Worm (Caenorhabditis elegans) whole organism, early embryonic: ENCODE data around the gene R08C7.11.
A peak's percentile ranks its signal among the peaks of the same experiment; 100 is the strongest.

Source experiments
- B0310.2 ChIP-seq: sonication (generic microtip); optimal IDR thresholded peaks from 2 replicates; lab custom pipeline; 2016; ENCODE audit warnings: mild to moderate bottlenecking, missing genetic modification characterization, missing compliant biosample characterization
- F13C5.2 ChIP-seq: sonication (generic microtip); optimal IDR thresholded peaks from 2 replicates; lab custom pipeline; 2017; ENCODE audit warnings: mild to moderate bottlenecking, missing genetic modification characterization, inconsistent platforms, missing compliant biosample characterization
- aly-1 ChIP-seq: sonication (generic microtip); optimal IDR thresholded peaks from 2 replicates; lab custom pipeline; 2016; ENCODE audit warnings: missing genetic modification characterization, missing compliant biosample characterization
- ama-1 ChIP-seq: fragments of 150-350 bp; optimal IDR thresholded peaks from 2 replicates; lab custom pipeline; 2014
- ceh-13 ChIP-seq: fragments of 200-800 bp; sonication (Bioruptor generic); optimal IDR thresholded peaks from 2 replicates; lab custom pipeline; 2018; ENCODE audit warnings: mild to moderate bottlenecking, missing genetic modification characterization, missing compliant biosample characterization
- ceh-36 ChIP-seq: sonication (generic microtip); optimal IDR thresholded peaks from 2 replicates; lab custom pipeline; 2016; ENCODE audit warnings: missing genetic modification characterization, inconsistent platforms, missing compliant biosample characterization
- ets-7 ChIP-seq: sonication (generic microtip); optimal IDR thresholded peaks from 2 replicates; lab custom pipeline; 2016; ENCODE audit warnings: missing genotype, missing genetic modification characterization, missing compliant biosample characterization
- flt-1 ChIP-seq: fragments of 200-800 bp; sonication (Bioruptor generic); IDR thresholded peaks from 2 replicates; pipeline ENCODE4 v1.3.6; 2022; ENCODE audit warnings: missing genetic modification characterization, missing compliant biosample characterization
- hmbx-1 ChIP-seq: sonication (generic microtip); optimal IDR thresholded peaks from 2 replicates; lab custom pipeline; 2016; ENCODE audit warnings: mild to moderate bottlenecking, missing genetic modification characterization, missing compliant biosample characterization
- hmg-4 ChIP-seq: fragments of 200-800 bp; sonication (Bioruptor generic); optimal IDR thresholded peaks from 2 replicates; lab custom pipeline; 2018; ENCODE audit warnings: mild to moderate bottlenecking, missing genetic modification characterization, missing compliant biosample characterization
- hnd-1 ChIP-seq: sonication (generic microtip); optimal IDR thresholded peaks from 2 replicates; lab custom pipeline; 2016; ENCODE audit warnings: missing genetic modification characterization, missing compliant biosample characterization
- pes-1 ChIP-seq: fragments of 200-800 bp; sonication (Bioruptor generic); IDR thresholded peaks from 2 replicates; pipeline ENCODE4 v1.3.6; 2022; ENCODE audit warnings: missing genetic modification reagents, missing genetic modification characterization, missing compliant biosample characterization
- scrt-1 ChIP-seq: fragments of 200-800 bp; sonication (Bioruptor generic); IDR thresholded peaks from 2 replicates; pipeline ENCODE4 v1.3.6; 2022; ENCODE audit warnings: missing genetic modification characterization, missing compliant biosample characterization
- sea-1 ChIP-seq: fragments of 200-800 bp; sonication (Bioruptor generic); conservative IDR thresholded peaks from 2 replicates; pipeline ENCODE4 v1.3.6; 2022; ENCODE audit warnings: missing genetic modification characterization, missing compliant biosample characterization
- tbx-11 ChIP-seq: fragments of 200-800 bp; sonication (Bioruptor generic); IDR thresholded peaks from 2 replicates; pipeline ENCODE4 v1.3.6; 2022; ENCODE audit warnings: missing genetic modification characterization, missing compliant biosample characterization
- tbx-37 ChIP-seq: fragments of 200-800 bp; sonication (Bioruptor generic); conservative IDR thresholded peaks from 2 replicates; pipeline ENCODE4 v1.3.6; 2022; ENCODE audit warnings: missing genetic modification reagents, missing genetic modification characterization, missing compliant biosample characterization
- tra-4 ChIP-seq: sonication (generic microtip); optimal IDR thresholded peaks from 2 replicates; lab custom pipeline; 2017; ENCODE audit warnings: missing genetic modification characterization, missing compliant biosample characterization

Gene R08C7.11

ce11 chrIV:4423026-4423425, 31.7 kb downstream of the R08C7.11 start:
- TF ChIP-seq tbx-11 (GFP tag; lab: Robert Waterston, UW) (no peak), hmbx-1 (tag; lab: Kevin White, UChicago) (no peak), F13C5.2 (tag; lab: Kevin White, UChicago) (no peak), pes-1 (no peak), B0310.2 (no peak), ama-1 (lab: Kevin White, UChicago) (no peak), ceh-36 (tag; lab: Kevin White, UChicago) (no peak), hmg-4 (GFP tag; lab: Kevin White, UChicago) (no peak), tra-4 (tag; lab: Kevin White, UChicago) (no peak), sea-1 (GFP tag; lab: Robert Waterston, UW) (no peak), aly-1 (tag; lab: Kevin White, UChicago) (no peak), scrt-1 (GFP tag; lab: Robert Waterston, UW) (no peak), ets-7 (tag; lab: Kevin White, UChicago) (no peak), tbx-37 (no peak), ceh-13 (GFP tag; lab: Kevin White, UChicago) (no peak), hnd-1 (tag; lab: Kevin White, UChicago) (no peak), flt-1 (GFP tag; lab: Robert Waterston, UW) (no peak)

- TF ChIP-seq tbx-11 (GFP tag; lab: Robert Waterston, UW) (no peak), hmbx-1 (tag; lab: Kevin White, UChicago) (no peak)
Measured at ce11 chrIV:4422029-4422428, 32.7 kb downstream of the R08C7.11 start, which contains the start of gene clec-175. Gene clec-175, plus strand, starts transcription at chrIV:4422329.

ce11 chrIV:4413114-4413513, 41.6 kb downstream of the R08C7.11 start:
- TF ChIP-seq tbx-37 = no peak
- no peak for TF ChIP-seq tbx-11 (GFP tag; lab: Robert Waterston, UW)

ce11 chrIV:4411948-4412335, 42.8 kb downstream of the R08C7.11 start:
- TF ChIP-seq aly-1 (tag; lab: Kevin White, UChicago) (no peak), scrt-1 (GFP tag; lab: Robert Waterston, UW) (0 out of 2 replicates have a peak, but pooled peaks have one; percentile 5)

DNA sequence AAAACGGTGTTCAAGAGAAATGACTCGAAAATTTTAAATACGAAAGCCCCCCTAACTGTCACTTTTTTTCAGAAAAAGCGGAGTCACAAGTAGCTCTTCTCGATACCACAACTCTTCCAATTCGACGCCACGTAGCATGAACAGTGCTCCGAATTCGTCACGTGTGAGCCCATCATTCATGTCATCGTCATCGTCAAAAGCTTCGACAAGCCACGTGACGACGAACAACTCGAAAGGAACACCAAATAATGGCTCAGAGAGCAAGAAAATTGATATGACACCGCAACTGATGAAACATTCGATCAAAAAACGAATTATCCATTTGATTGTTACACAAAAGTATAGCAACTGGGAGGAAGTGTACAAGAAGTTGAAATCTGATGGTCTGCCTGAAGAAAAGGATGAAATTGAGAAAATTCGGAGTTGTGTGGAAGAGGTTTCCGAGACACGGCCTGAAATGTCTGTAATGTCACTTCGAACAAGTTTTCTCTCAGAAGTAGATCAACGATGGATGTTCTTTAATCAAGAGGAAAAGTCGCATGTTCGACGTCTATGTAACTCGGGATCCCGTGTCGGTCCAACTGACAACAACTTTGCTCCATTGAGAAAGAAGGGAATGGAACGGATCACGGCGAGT, 43.3 kb downstream of the R08C7.11 start:
- TF ChIP-seq sea-1 (GFP tag; lab: Robert Waterston, UW) (no peak), hmbx-1 (tag; lab: Kevin White, UChicago) (no peak), scrt-1 (GFP tag; lab: Robert Waterston, UW) (no peak), tra-4 (tag; lab: Kevin White, UChicago) (no peak), ceh-36 (tag; lab: Kevin White, UChicago) (no peak), ceh-13 (GFP tag; lab: Kevin White, UChicago) (no peak), flt-1 (GFP tag; lab: Robert Waterston, UW) (no peak), ets-7 (tag; lab: Kevin White, UChicago) (no peak), B0310.2 (no peak), aly-1 (tag; lab: Kevin White, UChicago) (no peak), hmg-4 (GFP tag; lab: Kevin White, UChicago) (no peak), hnd-1 (tag; lab: Kevin White, UChicago) (no peak), tbx-37 (no peak), F13C5.2 (tag; lab: Kevin White, UChicago) (no peak), pes-1 (no peak), tbx-11 (GFP tag; lab: Robert Waterston, UW) (no peak), ama-1 (lab: Kevin White, UChicago) (no peak)

- TF ChIP-seq flt-1 (GFP tag; lab: Robert Waterston, UW) = no peak
- TF ChIP-seq aly-1 (tag; lab: Kevin White, UChicago) = no peak
- TF ChIP-seq sea-1 (GFP tag; lab: Robert Waterston, UW) = no peak
- no peak for TF ChIP-seq hnd-1 (tag; lab: Kevin White, UChicago)
- no peak for TF ChIP-seq ceh-13 (GFP tag; lab: Kevin White, UChicago)
- TF ChIP-seq tbx-11 (GFP tag; lab: Robert Waterston, UW) = no peak
- TF ChIP-seq ets-7 (tag; lab: Kevin White, UChicago) = no peak
Measured at ce11 chrIV:4410526-4410925, 44.2 kb downstream of the R08C7.11 start.

- no peak for TF ChIP-seq sea-1 (GFP tag; lab: Robert Waterston, UW)
- TF ChIP-seq ceh-36 (tag; lab: Kevin White, UChicago) = no peak
- TF ChIP-seq hnd-1 (tag; lab: Kevin White, UChicago) = no peak
- no peak for TF ChIP-seq tbx-11 (GFP tag; lab: Robert Waterston, UW)
- TF ChIP-seq hmg-4 (GFP tag; lab: Kevin White, UChicago) = no peak
- TF ChIP-seq scrt-1 (GFP tag; lab: Robert Waterston, UW) = no peak
- no peak for TF ChIP-seq F13C5.2 (tag; lab: Kevin White, UChicago)
- TF ChIP-seq B0310.2 = no peak
- TF ChIP-seq tbx-37 = no peak
- TF ChIP-seq hmbx-1 (tag; lab: Kevin White, UChicago) = no peak
- no peak for TF ChIP-seq ama-1 (lab: Kevin White, UChicago)
- TF ChIP-seq tra-4 (tag; lab: Kevin White, UChicago) = no peak
- no peak for TF ChIP-seq pes-1
- no peak for TF ChIP-seq aly-1 (tag; lab: Kevin White, UChicago)
- no peak for TF ChIP-seq flt-1 (GFP tag; lab: Robert Waterston, UW)
- TF ChIP-seq ceh-13 (GFP tag; lab: Kevin White, UChicago) = no peak
- no peak for TF ChIP-seq ets-7 (tag; lab: Kevin White, UChicago)
Measured at ce11 chrIV:4408714-4409113, 46.0 kb downstream of the R08C7.11 start.

DNA sequence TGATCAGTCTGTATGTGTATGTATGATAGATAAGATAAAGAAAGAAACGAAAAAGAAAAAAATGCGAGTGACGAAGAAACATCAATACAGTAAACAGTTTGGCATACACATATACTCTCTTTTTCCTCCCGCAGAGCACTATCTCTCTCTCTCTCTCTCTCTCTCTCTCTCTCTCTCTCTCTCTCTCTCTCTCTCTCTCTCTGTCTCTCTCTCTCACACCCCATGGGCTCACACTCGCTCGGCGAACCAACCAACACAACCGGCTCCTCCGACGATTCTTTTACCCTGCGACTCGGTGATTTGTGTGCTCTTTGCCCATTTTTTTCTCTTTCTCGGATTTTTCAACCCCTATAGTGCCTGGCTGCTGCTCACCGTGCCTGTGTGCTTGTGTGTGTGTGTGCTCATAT, 47.7 kb downstream of the R08C7.11 start:
- TF ChIP-seq ceh-36 (tag; lab: Kevin White, UChicago) = no peak
- 0 out of 2 replicates have a peak, but pooled peaks have one; percentile 43 for TF ChIP-seq sea-1 (GFP tag; lab: Robert Waterston, UW)
